Fruit fly (Drosophila melanogaster): ENCODE measurements around the gene cold.

DNA sequence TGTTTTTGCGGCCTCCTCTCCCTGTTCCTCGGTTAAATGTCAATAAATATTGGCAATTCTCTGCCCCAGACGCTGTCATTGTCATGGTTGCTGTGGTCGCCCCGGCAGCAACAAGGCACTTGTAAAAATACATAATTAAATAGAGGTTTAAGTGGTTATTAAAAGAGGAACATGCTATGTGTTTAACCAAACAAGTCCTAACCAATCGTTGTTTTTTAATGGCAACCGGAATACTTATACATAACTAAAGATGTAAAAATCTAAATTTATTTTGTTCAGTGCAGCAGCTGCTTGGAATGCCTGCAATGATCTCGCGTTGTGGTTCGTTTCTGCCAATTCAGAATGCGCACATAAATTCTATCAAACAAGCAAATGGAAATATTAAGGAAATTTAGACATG is 32.9 kb downstream of the cold start:
- no peak for TF ChIP-seq CG1620 (GFP tag; optimal IDR thresholded peaks at IDR 0.05)
- no peak for TF ChIP-seq cic (GFP tag; optimal IDR thresholded peaks at IDR 0.05)
- TF ChIP-seq CG11617 (GFP tag; optimal IDR thresholded peaks at IDR 0.05): no peak
- no peak for TF ChIP-seq CG12768 (GFP tag; optimal IDR thresholded peaks at IDR 0.05)
- no peak for TF ChIP-seq Hr96 (GFP tag; optimal IDR thresholded peaks at IDR 0.05)
- TF ChIP-seq bab1 (GFP tag; optimal IDR thresholded peaks at IDR 0.05): no peak
- no peak for TF ChIP-seq cnc (optimal IDR thresholded peaks at IDR 0.05)
- TF ChIP-seq pad (GFP tag; optimal IDR thresholded peaks at IDR 0.05): no peak
- no peak for TF ChIP-seq CG7045 (GFP tag; optimal IDR thresholded peaks at IDR 0.05)
- TF ChIP-seq Crg-1 (GFP tag; optimal IDR thresholded peaks at IDR 0.05): no peak
- TF ChIP-seq Mnt (GFP tag; optimal IDR thresholded peaks at IDR 0.05): no peak
- no peak for TF ChIP-seq ovo (GFP tag; optimal IDR thresholded peaks at IDR 0.05)
- TF ChIP-seq CG7101 (tag; optimal IDR thresholded peaks at IDR 0.05): no peak
